Worm (Caenorhabditis elegans) whole organism, L4/young adult: Measurements from ENCODE around the gene F14D7.18.

ENCODE experiments used
- W03F9.2 ChIP-seq: fragments of 150-350 bp; optimal IDR thresholded peaks from 2 replicates; lab custom pipeline; 2014; ENCODE audit warnings: missing biosample characterization, missing genetic modification characterization
- dao-5 ChIP-seq: sonication (generic microtip); optimal IDR thresholded peaks from 2 replicates; lab custom pipeline; 2016; ENCODE audit warnings: missing genotype, missing genetic modification characterization, moderate library complexity, missing compliant biosample characterization
- him-1 ChIP-seq: sonication (generic microtip); optimal IDR thresholded peaks from 2 replicates; lab custom pipeline; 2016; ENCODE audit warnings: missing genotype, missing genetic modification reagents, missing genetic modification characterization, missing compliant biosample characterization

DNA sequence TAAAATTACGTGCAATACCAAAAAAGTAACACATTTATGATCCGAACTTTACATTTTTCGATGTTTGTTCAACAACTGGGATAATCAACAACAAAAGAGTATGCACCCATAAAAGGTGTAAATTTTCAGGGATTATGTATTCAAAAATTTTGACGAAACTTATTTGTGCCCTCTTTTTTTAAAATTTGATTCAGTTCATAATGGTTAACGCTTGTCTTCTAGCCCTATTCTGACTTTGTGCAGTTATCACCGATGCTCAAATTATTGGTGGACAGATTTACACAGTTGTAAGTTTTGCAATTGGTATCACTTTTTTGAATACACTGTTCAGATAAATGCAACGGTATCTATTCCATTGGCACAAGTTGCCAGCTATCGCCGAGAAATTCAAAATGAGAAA is 41.9 kb downstream of the F14D7.18 start, which contains the start of gene K02E11.6:
- TF ChIP-seq W03F9.2 (tag; lab: Kevin White, UChicago) (no peak), him-1 (no peak), dao-5 (no peak)
